Fruit fly (Drosophila melanogaster) whole organism, embryonic: Measurements from ENCODE around the gene CG15282.

ENCODE experiments used
- BtbVII ChIP-seq: fragments of 200-800 bp; sonication (Bioruptor generic); optimal IDR thresholded peaks from 3 replicates; lab custom pipeline; 2017; ENCODE audit warnings: missing biosample characterization, mild to moderate bottlenecking, missing genetic modification characterization
- CG10274 ChIP-seq: fragments of 200-800 bp; sonication (Bioruptor generic); optimal IDR thresholded peaks from 3 replicates; lab custom pipeline; 2017; ENCODE audit warnings: missing biosample characterization, mild to moderate bottlenecking, missing genetic modification characterization
- CG12104 ChIP-seq: fragments of 200-800 bp; sonication (Bioruptor generic); optimal IDR thresholded peaks from 3 replicates; lab custom pipeline; 2016; ENCODE audit warnings: missing biosample characterization, missing genetic modification characterization
- CG12391 ChIP-seq: fragments of 200-800 bp; sonication (Bioruptor generic); optimal IDR thresholded peaks from 3 replicates; lab custom pipeline; 2018; ENCODE audit warnings: missing biosample characterization, mild to moderate bottlenecking, missing genetic modification characterization, moderate library complexity
- CG12769 ChIP-seq: fragments of 200-800 bp; sonication (Bioruptor generic); optimal IDR thresholded peaks from 2 replicates; lab custom pipeline; 2019; ENCODE audit warnings: missing biosample characterization, mild to moderate bottlenecking, missing genetic modification characterization, moderate library complexity
- CG13894 ChIP-seq: fragments of 200-800 bp; sonication (Bioruptor generic); optimal IDR thresholded peaks from 3 replicates; lab custom pipeline; 2018; ENCODE audit warnings: missing biosample characterization, mild to moderate bottlenecking, missing genetic modification characterization, moderate library complexity
- CG14441 ChIP-seq: fragments of 200-800 bp; sonication (Bioruptor generic); IDR thresholded peaks from 2 replicates; pipeline ENCODE4 v1.3.6; 2022; ENCODE audit warnings: missing biosample characterization, missing genetic modification characterization
- CG14667 ChIP-seq: fragments of 200-800 bp; sonication (Bioruptor generic); IDR thresholded peaks from 2 replicates; pipeline ENCODE4 v1.3.6; 2022; ENCODE audit warnings: missing biosample characterization, missing genetic modification characterization
- CG15073 ChIP-seq: fragments of 200-800 bp; sonication (Bioruptor generic); optimal IDR thresholded peaks from 2 replicates; lab custom pipeline; 2016; ENCODE audit warnings: missing biosample characterization, missing genetic modification characterization
- CG17802 ChIP-seq: fragments of 200-800 bp; sonication (Bioruptor generic); optimal IDR thresholded peaks from 2 replicates; lab custom pipeline; 2018; ENCODE audit warnings: missing biosample characterization, mild to moderate bottlenecking, missing genetic modification characterization, moderate library complexity
- CG2199 ChIP-seq: fragments of 200-800 bp; sonication (Bioruptor generic); IDR thresholded peaks from 3 replicates; pipeline ENCODE4 v1.3.6; 2022; ENCODE audit warnings: missing biosample characterization, missing genetic modification characterization
- CG32532 ChIP-seq: fragments of 200-800 bp; sonication (Bioruptor generic); IDR thresholded peaks from 2 replicates; pipeline ENCODE4 v1.3.6; 2022; ENCODE audit warnings: missing biosample characterization, missing genetic modification characterization
- CG32772 ChIP-seq: fragments of 200-800 bp; sonication (Bioruptor generic); IDR thresholded peaks from 2 replicates; pipeline ENCODE4 v1.3.6; 2022; ENCODE audit warnings: missing biosample characterization, missing genetic modification characterization
- CG43689 ChIP-seq: fragments of 200-800 bp; sonication (Bioruptor generic); IDR thresholded peaks from 2 replicates; pipeline ENCODE4 v1.3.6; 2022; ENCODE audit warnings: missing biosample characterization, missing genetic modification characterization
- CG6254 ChIP-seq: fragments of 200-800 bp; sonication (Bioruptor generic); optimal IDR thresholded peaks from 3 replicates; lab custom pipeline; 2017; ENCODE audit warnings: mild to moderate bottlenecking, missing biosample characterization, missing genetic modification reagents, missing genetic modification characterization
- CG6683 ChIP-seq: fragments of 200-800 bp; sonication (Bioruptor generic); optimal IDR thresholded peaks from 2 replicates; lab custom pipeline; 2017; ENCODE audit warnings: missing biosample characterization, mild to moderate bottlenecking, missing genetic modification characterization, missing genetic modification reagents
- CG6813 ChIP-seq: fragments of 200-800 bp; sonication (Bioruptor generic); optimal IDR thresholded peaks from 2 replicates; lab custom pipeline; 2017; ENCODE audit warnings: missing biosample characterization, missing genetic modification characterization, mild to moderate bottlenecking, moderate library complexity, missing genetic modification reagents
- CG9609 ChIP-seq: fragments of 200-800 bp; sonication (Bioruptor generic); optimal IDR thresholded peaks from 3 replicates; lab custom pipeline; 2016; ENCODE audit warnings: missing biosample characterization, missing genetic modification characterization
- CG9797 ChIP-seq: fragments of 200-800 bp; sonication (Bioruptor generic); optimal IDR thresholded peaks from 3 replicates; lab custom pipeline; 2018; ENCODE audit warnings: missing biosample characterization, mild to moderate bottlenecking, missing genetic modification characterization
- CG9876 ChIP-seq: fragments of 200-800 bp; sonication (Bioruptor generic); optimal IDR thresholded peaks from 2 replicates; lab custom pipeline; 2016; ENCODE audit warnings: missing biosample characterization, missing genetic modification characterization
- Dfd ChIP-seq, 2 experiments: fragments of >200 bp; optimal IDR thresholded peaks; 2 replicates each; lab custom pipeline; 2017; ENCODE audit warnings: missing biosample characterization in 2 of 2, missing genetic modification characterization in 2 of 2
- Dip3 ChIP-seq: fragments of 200-800 bp; sonication (Bioruptor generic); optimal IDR thresholded peaks from 3 replicates; lab custom pipeline; 2016; ENCODE audit warnings: missing biosample characterization, missing genetic modification characterization
- Doc3 ChIP-seq: fragments of 200-800 bp; sonication (Bioruptor generic); IDR thresholded peaks from 3 replicates; pipeline ENCODE4 v1.3.6; 2022; ENCODE audit warnings: missing biosample characterization, missing genetic modification characterization; ENCODE audit not compliant: partially characterized antibody
- Eip74EF ChIP-seq, 2 experiments: fragments of 200-800 bp in 1 of 2; fragments of >200 bp in 1 of 2; sonication (Bioruptor generic) in 1 of 2; optimal IDR thresholded peaks; 2 replicates each; lab custom pipeline; 2017 to 2019; ENCODE audit warnings: missing biosample characterization in 2 of 2, missing genetic modification characterization in 2 of 2, mild to moderate bottlenecking in 1 of 2, moderate library complexity in 1 of 2
- Fer1 ChIP-seq: fragments of 200-800 bp; sonication (Bioruptor generic); optimal IDR thresholded peaks from 2 replicates; lab custom pipeline; 2017; ENCODE audit warnings: missing biosample characterization, mild to moderate bottlenecking, missing genetic modification characterization
- Hr39 ChIP-seq: fragments of >200 bp; optimal IDR thresholded peaks from 2 replicates; lab custom pipeline; 2017
- Hr51 ChIP-seq, 2 experiments: fragments of 200-800 bp; sonication (Bioruptor generic); optimal IDR thresholded peaks; 2 replicates in 1 of 2; 3 replicates in 1 of 2; lab custom pipeline; 2016 to 2018; ENCODE audit warnings: missing biosample characterization in 2 of 2, missing genetic modification characterization in 2 of 2, mild to moderate bottlenecking in 1 of 2, moderate library complexity in 1 of 2
- Mad ChIP-seq: fragments of 200-800 bp; sonication (Bioruptor generic); optimal IDR thresholded peaks from 2 replicates; lab custom pipeline; 2016; ENCODE audit warnings: missing biosample characterization, missing genetic modification characterization
- Rx ChIP-seq: fragments of 200-800 bp; sonication (Bioruptor generic); IDR thresholded peaks from 2 replicates; pipeline ENCODE4 v1.3.6; 2022; ENCODE audit warnings: missing biosample characterization, missing genetic modification characterization
- ase ChIP-seq: fragments of 200-800 bp; sonication (Bioruptor generic); IDR thresholded peaks from 3 replicates; pipeline ENCODE4 v1.3.6; 2022; ENCODE audit warnings: missing biosample characterization, missing genetic modification characterization
- caup ChIP-seq: fragments of 200-800 bp; sonication (Bioruptor generic); optimal IDR thresholded peaks from 3 replicates; lab custom pipeline; 2017; ENCODE audit warnings: missing biosample characterization, mild to moderate bottlenecking, missing genetic modification characterization, moderate library complexity; ENCODE audit not compliant: severe bottlenecking
- chinmo ChIP-seq: fragments of 200-800 bp; sonication (Bioruptor generic); IDR thresholded peaks from 4 replicates; pipeline ENCODE4 v1.3.6; 2022; ENCODE audit warnings: missing biosample characterization, missing genetic modification characterization; ENCODE audit not compliant: partially characterized antibody
- exex ChIP-seq: fragments of 200-800 bp; sonication (Bioruptor generic); optimal IDR thresholded peaks from 4 replicates; lab custom pipeline; 2018; ENCODE audit warnings: missing biosample characterization, mild to moderate bottlenecking, missing genetic modification characterization, moderate library complexity
- fd3F ChIP-seq: fragments of 200-800 bp; sonication (Bioruptor generic); optimal IDR thresholded peaks from 2 replicates; lab custom pipeline; 2018; ENCODE audit warnings: missing biosample characterization, mild to moderate bottlenecking, missing genetic modification characterization, moderate library complexity
- ftz-f1 ChIP-seq: fragments of 200-800 bp; sonication (Bioruptor generic); optimal IDR thresholded peaks from 2 replicates; lab custom pipeline; 2016; ENCODE audit warnings: missing biosample characterization, missing genetic modification characterization
- ken ChIP-seq: fragments of 200-800 bp; sonication (Bioruptor generic); IDR thresholded peaks from 3 replicates; pipeline ENCODE4 v1.3.6; 2022; ENCODE audit warnings: missing biosample characterization, missing genetic modification characterization
- kni ChIP-seq: fragments of 200-800 bp; sonication (Bioruptor generic); optimal IDR thresholded peaks from 3 replicates; lab custom pipeline; 2017; ENCODE audit warnings: mild to moderate bottlenecking, missing biosample characterization, missing genetic modification reagents, missing genetic modification characterization
- maf-S ChIP-seq: fragments of 200-800 bp; sonication (Bioruptor generic); optimal IDR thresholded peaks from 2 replicates; lab custom pipeline; 2016; ENCODE audit warnings: missing biosample characterization, missing genetic modification characterization
- nmo ChIP-seq: fragments of 200-800 bp; sonication (Bioruptor generic); optimal IDR thresholded peaks from 2 replicates; lab custom pipeline; 2018; ENCODE audit warnings: missing biosample characterization, mild to moderate bottlenecking, missing genetic modification characterization, moderate library complexity
- onecut ChIP-seq: fragments of 200-800 bp; sonication (Bioruptor generic); IDR thresholded peaks from 2 replicates; pipeline ENCODE4 v1.3.6; 2022; ENCODE audit warnings: missing biosample characterization, missing genetic modification characterization
- salm ChIP-seq: fragments of 200-800 bp; sonication (Bioruptor generic); optimal IDR thresholded peaks from 2 replicates; lab custom pipeline; 2018; ENCODE audit warnings: missing biosample characterization, mild to moderate bottlenecking, missing genetic modification characterization
- sd ChIP-seq: fragments of 200-800 bp; sonication (Bioruptor generic); optimal IDR thresholded peaks from 3 replicates; lab custom pipeline; 2018; ENCODE audit warnings: missing biosample characterization, mild to moderate bottlenecking, missing genetic modification characterization, moderate library complexity
- sens ChIP-seq: fragments of 200-800 bp; sonication (Bioruptor generic); peaks from one replicate; lab custom pipeline; 2016; ENCODE audit warnings: missing biosample characterization, missing genetic modification characterization
- tup ChIP-seq: fragments of 200-800 bp; sonication (Bioruptor generic); optimal IDR thresholded peaks from 2 replicates; lab custom pipeline; 2016; ENCODE audit warnings: missing biosample characterization, mild to moderate bottlenecking, missing genetic modification characterization, moderate library complexity
- unpg ChIP-seq: fragments of 200-800 bp; sonication (Bioruptor generic); optimal IDR thresholded peaks from 3 replicates; lab custom pipeline; 2018; ENCODE audit warnings: missing biosample characterization, mild to moderate bottlenecking, missing genetic modification characterization, moderate library complexity

Gene CG15282

DNA sequence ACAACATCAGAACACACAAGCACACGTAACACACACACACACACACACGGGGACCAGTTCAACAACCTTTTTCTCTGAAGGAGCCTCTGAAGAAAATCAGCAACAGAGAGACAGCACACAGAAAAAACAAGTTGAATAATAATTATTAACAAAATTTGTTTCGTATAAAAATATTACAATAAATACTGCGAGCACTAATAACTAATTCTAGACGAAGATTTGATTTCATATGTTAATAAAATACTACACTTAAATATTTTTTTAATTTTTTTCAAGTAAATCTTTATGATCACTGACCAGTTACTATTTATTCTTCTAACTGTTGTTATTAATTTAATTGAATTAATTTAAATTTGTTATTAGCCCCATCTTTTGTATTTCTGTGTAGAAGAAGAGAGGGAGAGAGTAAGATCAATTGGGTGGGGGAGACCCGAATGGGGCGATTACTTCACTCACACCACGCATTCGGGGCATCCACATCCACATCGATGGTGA, 37.6 kb upstream of the CG15282 start (continued):
- TF ChIP-seq Fer1 (GFP tag; lab: Kevin White, UChicago) (peak; percentile 27), CG6813 (GFP tag; lab: Kevin White, UChicago) (peak; percentile 59), CG12391 (tag; lab: Kevin White, UChicago) (peak; percentile 92), CG32532 (no peak; the same call in 1 of the 2 replicates), unpg (GFP tag; lab: Kevin White, UChicago) (peak; percentile 82), CG9609 (GFP tag; lab: Kevin White, UChicago) (no peak), Rx (GFP tag; lab: Robert Waterston, UW) (no peak), ase (GFP tag; lab: Robert Waterston, UW) (no peak), maf-S (no peak), Doc3 (GFP tag; lab: Robert Waterston, UW) (no peak), exex (tag; lab: Kevin White, UChicago) (no peak), onecut (0 out of 2 replicates have a peak, but pooled peaks have one; percentile 39)
- TF ChIP-seq, all 482 proteins: peak for 196

DNA sequence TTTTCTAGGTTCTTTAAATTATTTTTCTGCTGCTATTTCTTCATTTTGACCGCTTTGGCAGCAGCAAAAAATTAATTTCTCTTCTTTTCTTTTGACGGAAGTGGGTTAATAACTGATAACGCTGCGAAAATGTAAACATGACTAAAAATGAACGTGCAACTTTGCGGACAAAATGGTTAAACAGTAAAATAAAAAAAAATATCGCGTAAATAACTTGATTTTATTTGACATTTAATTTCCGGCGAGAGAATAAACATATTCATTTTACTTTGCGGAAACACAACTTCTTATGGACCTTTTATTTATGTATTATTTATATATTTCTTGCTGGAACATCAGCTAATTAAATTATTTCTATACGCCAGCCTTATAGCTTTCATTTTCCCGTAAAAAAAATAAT, 35.6 kb upstream of the CG15282 start:
- TF ChIP-seq CG32532 (no peak), CG43689 (GFP tag; lab: Robert Waterston, UW) (no peak), sens (GFP tag; lab: Kevin White, UChicago) (peak; percentile 53)

DNA sequence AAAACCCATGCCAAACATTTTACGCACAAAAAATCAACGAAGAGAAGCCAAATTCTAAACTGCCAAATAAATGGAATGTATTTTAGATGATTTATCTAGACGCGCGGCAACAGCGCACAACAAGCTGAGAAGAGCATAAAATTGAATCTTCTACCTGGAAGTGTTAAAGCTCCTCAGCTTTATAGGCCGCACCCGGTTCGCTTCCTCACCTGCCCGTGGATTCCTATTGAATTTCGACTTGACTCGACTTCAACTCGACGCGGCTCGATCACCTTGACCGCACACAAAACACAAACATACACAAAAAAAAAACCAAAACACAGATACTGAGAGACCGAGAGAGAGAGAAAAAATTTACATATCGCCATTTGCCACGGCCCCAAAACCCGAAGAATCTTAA, 32.7 kb upstream of the CG15282 start:
- TF ChIP-seq CG13894 (tag; lab: Kevin White, UChicago) (peak; percentile 5), ken (GFP tag; lab: Robert Waterston, UW) (no peak), CG12769 (peak; percentile 84), Mad (no peak), kni (GFP tag; lab: Kevin White, UChicago) (no peak), Dip3 (GFP tag; lab: Kevin White, UChicago) (no peak), CG12104 (GFP tag; lab: Kevin White, UChicago) (no peak), Eip74EF (GFP tag; optimal IDR thresholded peaks at IDR 0.05; lab: Kevin White, UChicago) (peak in 1 of 2 experiments; percentile 40), fd3F (GFP tag; lab: Kevin White, UChicago) (no peak), chinmo (GFP tag; lab: Robert Waterston, UW) (peak; percentile 84; the same call in 2 of the 4 replicates), ftz-f1 (GFP tag; lab: Kevin White, UChicago) (peak; percentile 15), CG14441 (0 out of 2 replicates have a peak, but pooled peaks have one; percentile 12), sd (tag; lab: Kevin White, UChicago) (peak; percentile 61)

DNA sequence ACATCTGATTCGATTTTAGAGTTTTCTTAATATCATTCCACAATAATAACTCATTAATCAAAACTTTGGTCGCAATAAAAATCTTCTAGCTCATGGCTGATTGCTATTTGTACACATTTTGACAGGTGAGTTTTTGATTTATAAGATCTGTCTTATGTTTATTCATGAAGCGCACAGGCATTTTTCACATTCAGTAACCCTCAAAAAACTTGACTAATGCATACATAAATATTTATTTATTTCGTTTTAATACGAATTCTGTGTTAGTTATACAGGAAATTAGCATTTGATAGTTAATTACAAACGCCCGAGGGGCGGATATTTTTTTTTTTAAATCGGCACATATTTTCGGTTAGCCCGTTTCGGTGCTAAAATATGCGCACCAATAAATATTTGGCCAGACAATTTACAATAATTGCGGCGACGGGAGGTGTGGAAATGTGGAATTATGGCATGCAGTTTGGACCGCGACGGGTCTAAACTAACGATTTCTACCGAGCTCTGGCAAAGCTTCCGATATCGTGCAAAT, 31.8 kb upstream of the CG15282 start:
- no peak for TF ChIP-seq Hr39
- no peak for TF ChIP-seq nmo (GFP tag; lab: Kevin White, UChicago)
- peak; percentile 2 for TF ChIP-seq caup
- no peak for TF ChIP-seq CG2199
- TF ChIP-seq salm, result peak; percentile 6
- TF ChIP-seq CG17802, result no peak
- TF ChIP-seq CG15073 (GFP tag; lab: Kevin White, UChicago), result no peak
- TF ChIP-seq Dfd (GFP tag; optimal IDR thresholded peaks at IDR 0.05; lab: Kevin White, UChicago), result no peak
- peak; percentile 24 for TF ChIP-seq sens (GFP tag; lab: Kevin White, UChicago)
- no peak for TF ChIP-seq CG14667 (GFP tag; lab: Robert Waterston, UW)
- no peak for TF ChIP-seq tup (GFP tag; lab: Kevin White, UChicago)
- no peak for TF ChIP-seq CG6683 (GFP tag; lab: Kevin White, UChicago)
- TF ChIP-seq CG32772, result no peak
- no peak for TF ChIP-seq CG6254
- no peak for TF ChIP-seq CG9797 (GFP tag; lab: Kevin White, UChicago)
- TF ChIP-seq BtbVII, result no peak
- TF ChIP-seq Hr51 (GFP tag; optimal IDR thresholded peaks at IDR 0.05; lab: Kevin White, UChicago), result no peak
- no peak for TF ChIP-seq CG12769
- TF ChIP-seq CG9876 (GFP tag; lab: Kevin White, UChicago), result no peak
- TF ChIP-seq CG10274, result no peak
